Worm (Caenorhabditis elegans): ENCODE data around the gene T13B5.9.

DNA sequence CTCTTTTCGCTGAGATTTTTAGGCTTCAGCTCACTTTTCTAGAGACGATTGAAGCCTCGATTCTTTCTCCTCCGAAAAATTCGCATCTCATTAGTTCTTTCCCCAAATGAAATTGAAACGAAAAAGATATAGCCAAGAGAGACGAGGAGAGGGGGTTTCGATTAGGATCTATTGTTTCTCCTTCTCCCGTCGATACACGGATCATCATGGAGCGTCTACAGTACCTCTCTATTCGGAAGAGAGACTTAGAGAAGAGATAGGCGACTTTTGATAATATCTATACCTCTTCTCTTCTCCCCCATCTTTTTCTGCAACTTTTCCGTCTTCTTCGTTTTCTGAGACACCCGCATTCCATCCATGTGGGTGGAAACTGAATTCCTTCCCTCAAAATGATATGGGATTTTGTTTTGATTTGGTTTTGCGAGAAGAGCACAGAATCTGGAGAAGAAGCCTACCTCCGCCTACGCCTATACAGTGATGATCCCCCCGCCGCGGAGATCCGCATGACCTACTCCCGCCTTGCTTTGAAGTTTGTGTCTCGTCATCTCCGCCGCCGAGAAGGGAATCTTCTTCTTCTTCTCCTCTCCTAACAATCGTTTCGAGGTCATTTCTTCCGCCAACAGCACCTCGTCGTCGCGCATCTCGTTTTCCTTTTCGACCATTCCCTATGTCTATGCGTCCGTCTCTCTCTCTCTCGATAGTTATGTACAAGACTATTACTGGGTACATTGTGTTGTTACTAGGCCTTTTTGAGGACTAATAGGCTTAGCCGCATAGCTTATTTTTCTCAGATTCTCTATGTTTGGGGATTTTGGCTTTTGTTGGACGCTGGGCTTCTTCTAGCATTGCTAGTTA is 37.6 kb upstream of the T13B5.9 start:
- TF ChIP-seq ztf-11 (tag; optimal IDR thresholded peaks at IDR 0.05) (no peak), ceh-16 (tag; optimal IDR thresholded peaks at IDR 0.05) (no peak), F13H6.1 (tag; optimal IDR thresholded peaks at IDR 0.05) (no peak), nhr-23 (tag; optimal IDR thresholded peaks at IDR 0.05) (no peak), nhr-237 (tag; optimal IDR thresholded peaks at IDR 0.05) (no peak), lsy-2 (tag; optimal IDR thresholded peaks at IDR 0.05) (no peak), ztf-4 (tag; optimal IDR thresholded peaks at IDR 0.05) (no peak), nhr-25 (tag; optimal IDR thresholded peaks at IDR 0.05) (peak; percentile 20), sem-4 (tag; optimal IDR thresholded peaks at IDR 0.05) (no peak)
